Fruit fly (Drosophila melanogaster): ENCODE measurements around the gene CG2003.

Gene CG2003

dm6 chr3R:31964701-31965323 lies 13.1 kb upstream of the CG2003 start:
- no peak for TF ChIP-seq CG17801 (GFP tag; optimal IDR thresholded peaks at IDR 0.05; ENCODE audit: partially characterized antibody)

- TF ChIP-seq CG17801 (GFP tag; optimal IDR thresholded peaks at IDR 0.05; ENCODE audit: partially characterized antibody), result no peak
Observed at dm6 chr3R:31969440-31969839, 8.5 kb upstream of the CG2003 start.

- no peak for TF ChIP-seq CG17801 (GFP tag; optimal IDR thresholded peaks at IDR 0.05; ENCODE audit: partially characterized antibody)
Observed at dm6 chr3R:31973155-31973554, 4.8 kb upstream of the CG2003 start.

- TF ChIP-seq CG17801 (GFP tag; optimal IDR thresholded peaks at IDR 0.05; ENCODE audit: partially characterized antibody), result no peak
Observed at dm6 chr3R:31976784-31977183, 1.1 kb upstream of the CG2003 start.

dm6 chr3R:31978418-31978817 lies 497 bp downstream of the CG2003 start:
- TF ChIP-seq CG17801 (GFP tag; optimal IDR thresholded peaks at IDR 0.05; ENCODE audit: partially characterized antibody), result no peak

dm6 chr3R:31985603-31986002 lies 7.7 kb downstream of the CG2003 start:
- peak; percentile 60 for TF ChIP-seq CG17801 (GFP tag; optimal IDR thresholded peaks at IDR 0.05; ENCODE audit: partially characterized antibody)

- peak; percentile 10 for TF ChIP-seq CG17801 (GFP tag; optimal IDR thresholded peaks at IDR 0.05; ENCODE audit: partially characterized antibody)
Observed at dm6 chr3R:31986775-31987349, 8.9 kb downstream of the CG2003 start.

dm6 chr3R:31991786-31992185 lies 13.9 kb downstream of the CG2003 start:
- TF ChIP-seq CG17801 (GFP tag; optimal IDR thresholded peaks at IDR 0.05; ENCODE audit: partially characterized antibody), result no peak

- no peak for TF ChIP-seq CG17801 (GFP tag; optimal IDR thresholded peaks at IDR 0.05; ENCODE audit: partially characterized antibody)
Observed at dm6 chr3R:32006330-32006729, 28.4 kb downstream of the CG2003 start.

dm6 chr3R:32015400-32016215 lies 37.7 kb downstream of the CG2003 start, which contains the start of gene heph:
Gene heph (minus strand): TSS chr3R:32015520.
- TF ChIP-seq CG17801 (GFP tag; optimal IDR thresholded peaks at IDR 0.05; ENCODE audit: partially characterized antibody), result no peak

dm6 chr3R:32022088-32022487 lies 44.2 kb downstream of the CG2003 start:
- no peak for TF ChIP-seq CG17801 (GFP tag; optimal IDR thresholded peaks at IDR 0.05; ENCODE audit: partially characterized antibody)

- TF ChIP-seq CG17801 (GFP tag; optimal IDR thresholded peaks at IDR 0.05; ENCODE audit: partially characterized antibody), result no peak
Observed at dm6 chr3R:32029134-32029533, 51.2 kb downstream of the CG2003 start.

- TF ChIP-seq CG17801 (GFP tag; optimal IDR thresholded peaks at IDR 0.05; ENCODE audit: partially characterized antibody), result no peak
Observed at dm6 chr3R:32032885-32033284, 55.0 kb downstream of the CG2003 start.

dm6 chr3R:32038030-32038429 lies 60.1 kb downstream of the CG2003 start, which contains the start of gene Pos:
Gene Pos (plus strand): TSS chr3R:32038330.
- TF ChIP-seq CG17801 (GFP tag; optimal IDR thresholded peaks at IDR 0.05; ENCODE audit: partially characterized antibody), result no peak
